Fruit fly (Drosophila melanogaster) whole organism, embryonic: Measurements from ENCODE around the gene CG15865.

Source experiments
- Abd-B ChIP-seq: fragments of 200-800 bp; sonication (Bioruptor generic); optimal IDR thresholded peaks from 2 replicates; lab custom pipeline; 2018; ENCODE audit warnings: missing biosample characterization, mild to moderate bottlenecking, missing genetic modification characterization, moderate library complexity
- Antp ChIP-seq: fragments of 200-800 bp; sonication (Bioruptor generic); optimal IDR thresholded peaks from 3 replicates; lab custom pipeline; 2016; ENCODE audit warnings: missing biosample characterization, missing genetic modification characterization
- CG10654 ChIP-seq: fragments of 200-800 bp; sonication (Bioruptor generic); optimal IDR thresholded peaks from 2 replicates; lab custom pipeline; 2016; ENCODE audit warnings: missing biosample characterization, missing genetic modification characterization
- CG10979 ChIP-seq: fragments of 200-800 bp; sonication (Bioruptor generic); optimal IDR thresholded peaks from 2 replicates; lab custom pipeline; 2018; ENCODE audit warnings: missing biosample characterization, mild to moderate bottlenecking, missing genetic modification characterization, moderate library complexity
- CG11504 ChIP-seq: fragments of 200-800 bp; sonication (Bioruptor generic); optimal IDR thresholded peaks from 3 replicates; lab custom pipeline; 2019; ENCODE audit warnings: missing biosample characterization, mild to moderate bottlenecking, missing genetic modification characterization, moderate library complexity
- CG12744 ChIP-seq: fragments of 200-800 bp; sonication (Bioruptor generic); optimal IDR thresholded peaks from 2 replicates; lab custom pipeline; 2016; ENCODE audit warnings: missing biosample characterization, missing genetic modification characterization
- CG13624 ChIP-seq: fragments of 200-800 bp; sonication (Bioruptor generic); optimal IDR thresholded peaks from 2 replicates; lab custom pipeline; 2016; ENCODE audit warnings: missing biosample characterization, missing genetic modification characterization
- CG14965 ChIP-seq: fragments of 200-800 bp; sonication (Bioruptor generic); optimal IDR thresholded peaks from 2 replicates; lab custom pipeline; 2016; ENCODE audit warnings: missing biosample characterization, missing genetic modification characterization, borderline replicate concordance
- CG15073 ChIP-seq: fragments of 200-800 bp; sonication (Bioruptor generic); optimal IDR thresholded peaks from 2 replicates; lab custom pipeline; 2016; ENCODE audit warnings: missing biosample characterization, missing genetic modification characterization
- CG1647 ChIP-seq: fragments of 200-800 bp; sonication (Bioruptor generic); optimal IDR thresholded peaks from 3 replicates; lab custom pipeline; 2016; ENCODE audit warnings: missing biosample characterization, missing genetic modification characterization
- CG16813 ChIP-seq: fragments of 200-800 bp; sonication (Bioruptor generic); IDR thresholded peaks from 3 replicates; pipeline ENCODE4 v1.3.6; 2022; ENCODE audit warnings: missing biosample characterization, missing genetic modification characterization; ENCODE audit not compliant: partially characterized antibody
- CG17829 ChIP-seq: fragments of 200-800 bp; optimal IDR thresholded peaks from 2 replicates; lab custom pipeline; 2019; ENCODE audit warnings: missing biosample characterization, mild to moderate bottlenecking, missing genetic modification characterization, moderate library complexity
- CG18476 ChIP-seq: fragments of 200-800 bp; sonication (Bioruptor generic); optimal IDR thresholded peaks from 2 replicates; lab custom pipeline; 2016; ENCODE audit warnings: missing biosample characterization, mild to moderate bottlenecking, missing genetic modification characterization
- CG3065 ChIP-seq: fragments of 200-800 bp; sonication (Bioruptor generic); optimal IDR thresholded peaks from 2 replicates; lab custom pipeline; 2016; ENCODE audit warnings: missing biosample characterization, missing genetic modification characterization
- CG31441 ChIP-seq: fragments of 200-800 bp; sonication (Bioruptor generic); IDR thresholded peaks from 2 replicates; pipeline ENCODE4 v1.3.6; 2022; ENCODE audit warnings: missing biosample characterization, missing genetic modification characterization
- CG5180 ChIP-seq: fragments of 200-800 bp; sonication (Bioruptor generic); optimal IDR thresholded peaks from 3 replicates; lab custom pipeline; 2017; ENCODE audit warnings: missing biosample characterization, missing genetic modification characterization, mild to moderate bottlenecking, moderate library complexity, missing genetic modification reagents
- CG6254 ChIP-seq: fragments of 200-800 bp; sonication (Bioruptor generic); optimal IDR thresholded peaks from 3 replicates; lab custom pipeline; 2017; ENCODE audit warnings: mild to moderate bottlenecking, missing biosample characterization, missing genetic modification reagents, missing genetic modification characterization
- CG6689 ChIP-seq: fragments of 200-800 bp; sonication (Bioruptor generic); IDR thresholded peaks from 2 replicates; pipeline ENCODE4 v1.3.6; 2022; ENCODE audit warnings: missing biosample characterization, missing genetic modification characterization
- CG7372 ChIP-seq: fragments of 200-800 bp; sonication (Bioruptor generic); IDR thresholded peaks from 2 replicates; pipeline ENCODE4 v1.3.6; 2022; ENCODE audit warnings: missing biosample characterization, missing genetic modification characterization
- CG7786 ChIP-seq: fragments of 200-800 bp; sonication (Bioruptor generic); optimal IDR thresholded peaks from 2 replicates; lab custom pipeline; 2016; ENCODE audit warnings: missing biosample characterization, missing genetic modification characterization
- CG8281 ChIP-seq: fragments of 200-800 bp; sonication (Bioruptor generic); optimal IDR thresholded peaks from 2 replicates; lab custom pipeline; 2018; ENCODE audit warnings: missing biosample characterization, mild to moderate bottlenecking, missing genetic modification characterization, moderate library complexity
- CG9727 ChIP-seq: fragments of 200-800 bp; sonication (Bioruptor generic); optimal IDR thresholded peaks from 3 replicates; lab custom pipeline; 2017; ENCODE audit warnings: missing biosample characterization, mild to moderate bottlenecking, missing genetic modification characterization
- CG9876 ChIP-seq: fragments of 200-800 bp; sonication (Bioruptor generic); optimal IDR thresholded peaks from 2 replicates; lab custom pipeline; 2016; ENCODE audit warnings: missing biosample characterization, missing genetic modification characterization
- Dbx ChIP-seq: fragments of 200-800 bp; sonication (Bioruptor generic); IDR thresholded peaks from 3 replicates; pipeline ENCODE4 v1.3.6; 2022; ENCODE audit warnings: missing biosample characterization, missing genetic modification characterization
- HLH54F ChIP-seq: fragments of 200-800 bp; sonication (Bioruptor generic); optimal IDR thresholded peaks from 3 replicates; lab custom pipeline; 2016; ENCODE audit warnings: missing biosample characterization, missing genetic modification characterization
- HLHmδ ChIP-seq: fragments of 200-800 bp; sonication (Bioruptor generic); optimal IDR thresholded peaks from 2 replicates; lab custom pipeline; 2018; ENCODE audit warnings: missing biosample characterization, mild to moderate bottlenecking, missing genetic modification characterization, moderate library complexity
- Hmx ChIP-seq: fragments of 200-800 bp; sonication (Bioruptor generic); optimal IDR thresholded peaks from 2 replicates; lab custom pipeline; 2016; ENCODE audit warnings: missing biosample characterization, missing genetic modification characterization
- Poxn ChIP-seq: fragments of 200-800 bp; sonication (Bioruptor generic); IDR thresholded peaks from 2 replicates; pipeline ENCODE4 v1.3.6; 2022; ENCODE audit warnings: missing biosample characterization, missing genetic modification characterization
- Ssrp ChIP-seq: fragments of 200-800 bp; sonication (Bioruptor generic); optimal IDR thresholded peaks from 2 replicates; lab custom pipeline; 2018; ENCODE audit warnings: missing biosample characterization, mild to moderate bottlenecking, missing genetic modification characterization, moderate library complexity
- Xrp1 ChIP-seq: fragments of 200-800 bp; sonication (Bioruptor generic); IDR thresholded peaks from 2 replicates; pipeline ENCODE4 v1.3.6; 2022; ENCODE audit warnings: missing biosample characterization, missing genetic modification characterization
- chm ChIP-seq: fragments of 200-800 bp; sonication (Bioruptor generic); IDR thresholded peaks from 2 replicates; pipeline ENCODE4 v1.3.6; 2022; ENCODE audit warnings: missing biosample characterization, missing genetic modification characterization
- crol ChIP-seq: fragments of 200-800 bp; sonication (Bioruptor generic); IDR thresholded peaks from 2 replicates; pipeline ENCODE4 v1.3.6; 2022; ENCODE audit warnings: missing biosample characterization, missing genetic modification characterization
- fd64A ChIP-seq: fragments of 200-800 bp; sonication (Bioruptor generic); optimal IDR thresholded peaks from 3 replicates; lab custom pipeline; 2018; ENCODE audit warnings: missing biosample characterization, mild to moderate bottlenecking, missing genetic modification characterization
- inv ChIP-seq: fragments of 200-800 bp; sonication (Bioruptor generic); IDR thresholded peaks from 2 replicates; pipeline ENCODE4 v1.3.6; 2022; ENCODE audit warnings: missing biosample characterization, missing genetic modification characterization; ENCODE audit not compliant: partially characterized antibody
- jing ChIP-seq: fragments of 200-800 bp; sonication (Bioruptor generic); optimal IDR thresholded peaks from 2 replicates; lab custom pipeline; 2018; ENCODE audit warnings: missing biosample characterization, mild to moderate bottlenecking, missing genetic modification characterization
- jumu ChIP-seq: fragments of 200-800 bp; sonication (Bioruptor generic); optimal IDR thresholded peaks from 3 replicates; lab custom pipeline; 2016; ENCODE audit warnings: missing biosample characterization, missing genetic modification characterization
- ken ChIP-seq: fragments of 200-800 bp; sonication (Bioruptor generic); IDR thresholded peaks from 3 replicates; pipeline ENCODE4 v1.3.6; 2022; ENCODE audit warnings: missing biosample characterization, missing genetic modification characterization
- lilli ChIP-seq: fragments of 200-800 bp; sonication (Bioruptor generic); optimal IDR thresholded peaks from 3 replicates; lab custom pipeline; 2016; ENCODE audit warnings: missing biosample characterization, missing genetic modification characterization
- lmd ChIP-seq: fragments of 200-800 bp; sonication (Bioruptor generic); IDR thresholded peaks from 2 replicates; pipeline ENCODE4 v1.3.6; 2022; ENCODE audit warnings: missing biosample characterization, missing genetic modification characterization
- nerfin-1 ChIP-seq: fragments of 200-800 bp; sonication (Bioruptor generic); optimal IDR thresholded peaks from 3 replicates; lab custom pipeline; 2019; ENCODE audit warnings: missing biosample characterization, mild to moderate bottlenecking, missing genetic modification characterization, moderate library complexity
- nom ChIP-seq: fragments of 200-800 bp; sonication (Bioruptor generic); optimal IDR thresholded peaks from 2 replicates; lab custom pipeline; 2017; ENCODE audit warnings: missing biosample characterization, missing genetic modification characterization, mild to moderate bottlenecking, moderate library complexity, missing genetic modification reagents
- onecut ChIP-seq: fragments of 200-800 bp; sonication (Bioruptor generic); IDR thresholded peaks from 2 replicates; pipeline ENCODE4 v1.3.6; 2022; ENCODE audit warnings: missing biosample characterization, missing genetic modification characterization
- pita ChIP-seq: fragments of 200-800 bp; sonication (Bioruptor generic); optimal IDR thresholded peaks from 2 replicates; lab custom pipeline; 2017; ENCODE audit warnings: missing biosample characterization, mild to moderate bottlenecking, missing genetic modification characterization
- schlank ChIP-seq: fragments of 200-800 bp; sonication (Bioruptor generic); optimal IDR thresholded peaks from 2 replicates; lab custom pipeline; 2018; ENCODE audit warnings: missing biosample characterization, mild to moderate bottlenecking, missing genetic modification characterization
- sqz ChIP-seq: fragments of 200-800 bp; sonication (Bioruptor generic); optimal IDR thresholded peaks from 3 replicates; lab custom pipeline; 2018; ENCODE audit warnings: missing biosample characterization, mild to moderate bottlenecking, missing genetic modification characterization
- sug ChIP-seq: fragments of 200-800 bp; optimal IDR thresholded peaks from 2 replicates; lab custom pipeline; 2019; ENCODE audit warnings: missing biosample characterization, mild to moderate bottlenecking, missing genetic modification characterization, moderate library complexity
- tna ChIP-seq: fragments of 200-800 bp; sonication (Bioruptor generic); IDR thresholded peaks from 2 replicates; pipeline ENCODE4 v1.3.6; 2022; ENCODE audit warnings: missing biosample characterization, missing genetic modification characterization; ENCODE audit not compliant: partially characterized antibody
- ttk ChIP-seq: fragments of 200-800 bp; sonication (Bioruptor generic); IDR thresholded peaks from 2 replicates; pipeline ENCODE4 v2.1.2; 2022; ENCODE audit warnings: missing biosample characterization, missing genetic modification characterization
- zen ChIP-seq: fragments of 200-800 bp; sonication (Bioruptor generic); optimal IDR thresholded peaks from 3 replicates; lab custom pipeline; 2018; ENCODE audit warnings: missing biosample characterization, mild to moderate bottlenecking, missing genetic modification characterization, moderate library complexity

The CG15865 gene

DNA sequence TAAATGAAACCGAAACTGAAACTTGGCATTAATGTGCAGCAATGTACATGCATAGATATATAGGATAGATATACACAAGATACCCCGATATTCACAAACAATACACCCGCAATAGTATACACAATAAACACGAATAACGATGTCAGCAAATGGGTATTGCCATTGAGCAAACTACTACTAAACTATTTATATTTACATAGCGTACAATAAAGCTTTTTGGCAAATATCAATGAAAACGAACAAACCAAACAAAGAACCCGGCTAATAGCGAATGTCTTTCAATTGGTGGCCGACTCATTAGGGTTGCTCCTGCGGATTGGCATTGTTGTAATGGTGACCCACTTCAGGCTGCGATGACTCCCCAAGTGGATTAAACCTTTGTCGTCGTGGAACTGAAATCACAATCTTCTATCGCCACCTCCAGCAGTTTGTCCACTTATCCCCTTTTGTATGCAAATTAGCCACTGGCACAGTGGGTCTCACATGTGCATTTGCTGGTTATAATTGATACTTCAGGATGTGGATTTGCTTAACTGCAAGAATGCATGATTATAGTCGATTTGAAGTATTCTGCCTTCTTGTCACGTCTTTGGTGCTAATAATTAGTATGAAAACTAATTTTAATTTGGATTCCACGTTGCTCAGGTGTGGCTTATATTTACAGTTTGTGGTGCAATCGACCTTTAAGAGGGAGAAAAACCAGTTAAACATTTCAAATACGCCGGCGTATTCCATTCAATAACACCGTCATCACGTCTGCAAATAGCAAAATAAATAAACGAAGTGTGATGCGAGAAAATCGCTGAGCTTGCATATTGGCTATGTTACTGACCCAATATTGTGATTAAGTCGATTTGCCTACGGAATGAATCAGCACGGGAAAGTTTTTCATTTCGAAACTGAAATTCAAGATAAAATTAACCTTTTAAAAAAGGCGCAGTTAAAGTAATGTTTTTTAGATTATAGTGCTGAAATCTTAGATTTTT, 13.9 kb downstream of the CG15865 start (continued):
- TF ChIP-seq CG17829 (no peak), CG13624 (GFP tag; lab: Kevin White, UChicago) (peak; percentile 49), ttk (peak; percentile 67), CG10654 (GFP tag; lab: Kevin White, UChicago) (no peak), Ssrp (tag; lab: Kevin White, UChicago) (peak; percentile 3), CG14965 (GFP tag; lab: Kevin White, UChicago) (no peak), HLH54F (GFP tag; lab: Kevin White, UChicago) (no peak), crol (no peak), Antp (GFP tag; lab: Kevin White, UChicago) (peak; percentile 85), lilli (GFP tag; lab: Kevin White, UChicago) (peak; percentile 78), Poxn (GFP tag; lab: Robert Waterston, UW) (no peak), CG1647 (GFP tag; lab: Kevin White, UChicago) (no peak), CG8281 (tag; lab: Kevin White, UChicago) (peak; percentile 60), sqz (GFP tag; lab: Kevin White, UChicago) (no peak), Abd-B (no peak), CG10979 (tag; lab: Kevin White, UChicago) (no peak), onecut (GFP tag; lab: Robert Waterston, UW) (peak; percentile 72), CG12744 (no peak), CG9876 (GFP tag; lab: Kevin White, UChicago) (no peak), Xrp1 (GFP tag; lab: Robert Waterston, UW) (peak; percentile 66), CG15073 (GFP tag; lab: Kevin White, UChicago) (no peak), HLHmδ (no peak), CG18476 (no peak), jumu (GFP tag; lab: Kevin White, UChicago) (peak; percentile 80), CG11504 (tag; lab: Kevin White, UChicago) (peak; percentile 79), CG9727 (GFP tag; lab: Kevin White, UChicago) (peak; percentile 37), pita (no peak), CG16813 (GFP tag; lab: Robert Waterston, UW) (no peak), CG7786 (GFP tag; lab: Kevin White, UChicago) (no peak), CG3065 (GFP tag; lab: Kevin White, UChicago) (no peak), nerfin-1 (tag; lab: Kevin White, UChicago) (no peak), CG6254 (GFP tag; lab: Kevin White, UChicago) (no peak), Hmx (GFP tag; lab: Kevin White, UChicago) (peak; percentile 32), lmd (GFP tag; lab: Robert Waterston, UW) (0 out of 2 replicates have a peak, but pooled peaks have one; percentile 23), sug (tag; lab: Kevin White, UChicago) (peak; percentile 25), zen (tag; lab: Kevin White, UChicago) (no peak), nom (GFP tag; lab: Kevin White, UChicago) (no peak), fd64A (no peak), chm (no peak), jing (GFP tag; lab: Kevin White, UChicago) (no peak), schlank (tag; lab: Kevin White, UChicago) (peak; percentile 43), CG7372 (GFP tag; lab: Robert Waterston, UW) (no peak), CG6689 (GFP tag; lab: Robert Waterston, UW) (no peak), ken (GFP tag; lab: Robert Waterston, UW) (no peak), CG5180 (GFP tag; lab: Kevin White, UChicago) (peak; percentile 2), tna (no peak), Dbx (GFP tag; lab: Robert Waterston, UW) (no peak), CG31441 (GFP tag; lab: Robert Waterston, UW) (no peak), inv (no peak)
